Worm (Caenorhabditis elegans) whole organism, L1 larva: ENCODE measurements around the gene scl-2.

Experiments
- C04F5.9 ChIP-seq: sonication (generic microtip); optimal IDR thresholded peaks from 2 replicates; lab custom pipeline; 2016; ENCODE audit warnings: missing genetic modification characterization, missing compliant biosample characterization
- C34B4.2 ChIP-seq: sonication (generic microtip); optimal IDR thresholded peaks from 2 replicates; lab custom pipeline; 2017; ENCODE audit warnings: mild to moderate bottlenecking, missing genetic modification characterization, missing compliant biosample characterization
- aha-1 ChIP-seq: fragments of 150-350 bp; optimal IDR thresholded peaks from 2 replicates; lab custom pipeline; 2014; ENCODE audit warnings: missing biosample characterization, missing genetic modification characterization
- alr-1 ChIP-seq: fragments of 200-800 bp; sonication (Bioruptor generic); optimal IDR thresholded peaks from 2 replicates; lab custom pipeline; 2018; ENCODE audit warnings: borderline replicate concordance, mild to moderate bottlenecking, missing genetic modification characterization, missing compliant biosample characterization
- blmp-1 ChIP-seq: fragments of 150-350 bp; optimal IDR thresholded peaks from 2 replicates; lab custom pipeline; 2014; ENCODE audit warnings: missing biosample characterization, missing genetic modification characterization
- ceh-8 ChIP-seq: fragments of 200-800 bp; sonication (Bioruptor generic); optimal IDR thresholded peaks from 2 replicates; lab custom pipeline; 2018; ENCODE audit warnings: mild to moderate bottlenecking, missing genetic modification characterization, moderate library complexity, missing compliant biosample characterization
- ceh-82 ChIP-seq, 3 experiments: fragments of 150-350 bp in 1 of 3; sonication (generic microtip) in 2 of 3; optimal IDR thresholded peaks; 2 replicates each; lab custom pipeline; 2014 to 2017; ENCODE audit warnings: missing biosample characterization in 3 of 3, missing genetic modification characterization in 3 of 3
- ces-1 ChIP-seq: fragments of 150-350 bp; optimal IDR thresholded peaks from 2 replicates; lab custom pipeline; 2014; ENCODE audit warnings: missing biosample characterization, missing genetic modification reagents, missing genetic modification characterization
- dsc-1 ChIP-seq: sonication (generic microtip); optimal IDR thresholded peaks from 2 replicates; lab custom pipeline; 2016; ENCODE audit warnings: mild to moderate bottlenecking, missing genetic modification characterization, missing compliant biosample characterization
- efl-1 ChIP-seq, 4 experiments: fragments of 150-350 bp; optimal IDR thresholded peaks in 3 of 4; peaks in 1 of 4; 1 replicate in 1 of 4; 2 replicates in 3 of 4; lab custom pipeline; 2014; ENCODE audit warnings: missing biosample characterization in 2 of 4, missing genetic modification characterization in 2 of 4, missing genetic modification reagents in 2 of 4
- efl-3 ChIP-seq: fragments of 200-800 bp; sonication (Bioruptor generic); optimal IDR thresholded peaks from 2 replicates; lab custom pipeline; 2018; ENCODE audit warnings: mild to moderate bottlenecking, missing genetic modification characterization, missing compliant biosample characterization
- egl-27 ChIP-seq, 2 experiments: fragments of 150-350 bp in 1 of 2; sonication (generic microtip); optimal IDR thresholded peaks; 3 replicates each; lab custom pipeline; 2017 to 2018; ENCODE audit warnings: missing biosample characterization in 2 of 2, missing genetic modification characterization in 2 of 2, missing genetic modification reagents in 2 of 2
- elt-2 ChIP-seq: sonication (generic microtip); optimal IDR thresholded peaks from 2 replicates; lab custom pipeline; 2016; ENCODE audit warnings: missing genetic modification characterization, mild to moderate bottlenecking, inconsistent platforms, missing compliant biosample characterization, missing genetic modification reagents
- ets-5 ChIP-seq: fragments of 200-800 bp; sonication (Bioruptor generic); IDR thresholded peaks from 2 replicates; pipeline ENCODE4 v1.3.6; 2022; ENCODE audit warnings: missing genetic modification characterization, missing compliant biosample characterization
- fkh-4 ChIP-seq: sonication (generic microtip); optimal IDR thresholded peaks from 2 replicates; lab custom pipeline; 2016; ENCODE audit warnings: missing compliant biosample characterization, missing genetic modification characterization, borderline replicate concordance
- fkh-8 ChIP-seq: sonication (generic microtip); optimal IDR thresholded peaks from 2 replicates; lab custom pipeline; 2016; ENCODE audit warnings: mild to moderate bottlenecking, missing genetic modification characterization, missing compliant biosample characterization
- fos-1 ChIP-seq: fragments of 150-350 bp; optimal IDR thresholded peaks from 2 replicates; lab custom pipeline; 2014; ENCODE audit warnings: missing biosample characterization, missing genetic modification characterization
- jun-1 ChIP-seq: fragments of 150-350 bp; optimal IDR thresholded peaks from 2 replicates; lab custom pipeline; 2014; ENCODE audit warnings: missing biosample characterization, missing genetic modification reagents, missing genetic modification characterization
- lin-13 ChIP-seq: fragments of 150-350 bp; optimal IDR thresholded peaks from 2 replicates; lab custom pipeline; 2014; ENCODE audit warnings: missing biosample characterization, missing genetic modification reagents, missing genetic modification characterization
- lin-14 ChIP-seq: fragments of 200-800 bp; sonication (Bioruptor generic); optimal IDR thresholded peaks from 2 replicates; lab custom pipeline; 2018; ENCODE audit warnings: mild to moderate bottlenecking, missing genetic modification characterization, moderate library complexity, missing compliant biosample characterization
- lin-15B ChIP-seq: fragments of 150-350 bp; sonication (generic microtip); optimal IDR thresholded peaks from 3 replicates; lab custom pipeline; 2014; ENCODE audit warnings: missing biosample characterization, missing genetic modification characterization
- lin-35 ChIP-seq, 2 experiments: fragments of 150-350 bp; optimal IDR thresholded peaks; 2 replicates each; lab custom pipeline; 2014; ENCODE audit warnings: missing biosample characterization in 2 of 2, missing genetic modification characterization in 2 of 2, missing genetic modification reagents in 2 of 2
- mab-9 ChIP-seq: fragments of 200-800 bp; sonication (Bioruptor generic); IDR thresholded peaks from 2 replicates; pipeline ENCODE4 v1.3.6; 2022; ENCODE audit warnings: missing genetic modification reagents, missing genetic modification characterization, missing compliant biosample characterization
- mdl-1 ChIP-seq, 2 experiments: fragments of 150-350 bp; optimal IDR thresholded peaks; 2 replicates each; lab custom pipeline; 2014 to 2017; ENCODE audit warnings: missing biosample characterization in 2 of 2, missing genetic modification characterization in 2 of 2, inconsistent platforms in 1 of 2
- nhr-19 ChIP-seq: fragments of 200-800 bp; sonication (Bioruptor generic); conservative IDR thresholded peaks from 2 replicates; pipeline ENCODE4 v1.3.6; 2022; ENCODE audit warnings: missing genetic modification characterization, missing compliant biosample characterization
- nhr-20 ChIP-seq: sonication (generic microtip); optimal IDR thresholded peaks from 2 replicates; lab custom pipeline; 2016; ENCODE audit warnings: mild to moderate bottlenecking, missing genetic modification characterization, missing compliant biosample characterization
- nhr-237 ChIP-seq: fragments of 150-350 bp; optimal IDR thresholded peaks from 2 replicates; lab custom pipeline; 2014; ENCODE audit warnings: missing biosample characterization, missing genetic modification characterization
- nhr-28 ChIP-seq: fragments of 150-350 bp; optimal IDR thresholded peaks from 2 replicates; lab custom pipeline; 2014; ENCODE audit warnings: missing biosample characterization, missing genetic modification characterization
- nhr-71 ChIP-seq: sonication (generic microtip); optimal IDR thresholded peaks from 2 replicates; lab custom pipeline; 2016; ENCODE audit warnings: mild to moderate bottlenecking, missing genetic modification characterization, moderate library complexity, missing compliant biosample characterization
- nhr-76 ChIP-seq: sonication (generic microtip); optimal IDR thresholded peaks from 2 replicates; lab custom pipeline; 2017; ENCODE audit warnings: missing biosample characterization, missing genetic modification characterization
- nhr-84 ChIP-seq: sonication (generic microtip); optimal IDR thresholded peaks from 2 replicates; lab custom pipeline; 2017; ENCODE audit warnings: missing biosample characterization, missing genetic modification characterization
- nhr-85 ChIP-seq: sonication (generic microtip); peaks from one replicate; lab custom pipeline; 2016; ENCODE audit warnings: missing genetic modification characterization, inconsistent platforms, missing compliant biosample characterization
- pqm-1 ChIP-seq: sonication (generic microtip); optimal IDR thresholded peaks from 3 replicates; lab custom pipeline; 2017; ENCODE audit warnings: missing biosample characterization, missing genetic modification characterization
- sox-4 ChIP-seq: sonication (generic microtip); optimal IDR thresholded peaks from 2 replicates; lab custom pipeline; 2016; ENCODE audit warnings: missing genetic modification characterization, missing compliant biosample characterization
- sptf-1 ChIP-seq: fragments of 150-350 bp; optimal IDR thresholded peaks from 2 replicates; lab custom pipeline; 2014; ENCODE audit warnings: missing biosample characterization, missing genetic modification characterization
- swsn-7 ChIP-seq: sonication (generic microtip); optimal IDR thresholded peaks from 2 replicates; lab custom pipeline; 2016; ENCODE audit warnings: missing genetic modification characterization, missing compliant biosample characterization
- tbx-2 ChIP-seq: sonication (generic microtip); optimal IDR thresholded peaks from 2 replicates; lab custom pipeline; 2016; ENCODE audit warnings: missing genetic modification characterization, missing compliant biosample characterization
- tlp-1 ChIP-seq: fragments of 150-350 bp; optimal IDR thresholded peaks from 2 replicates; lab custom pipeline; 2014; ENCODE audit warnings: missing biosample characterization, missing genetic modification characterization
- unc-130 ChIP-seq: fragments of 150-350 bp; optimal IDR thresholded peaks from 2 replicates; lab custom pipeline; 2017; ENCODE audit warnings: missing biosample characterization, missing genetic modification characterization, inconsistent platforms
- unc-62 ChIP-seq: fragments of 150-350 bp; optimal IDR thresholded peaks from 2 replicates; lab custom pipeline; 2014; ENCODE audit warnings: missing biosample characterization, missing genetic modification reagents, missing genetic modification characterization
- unc-98 ChIP-seq: fragments of 200-800 bp; sonication (Bioruptor generic); IDR thresholded peaks from 2 replicates; pipeline ENCODE4 v1.3.6; 2022; ENCODE audit warnings: missing genetic modification characterization, missing compliant biosample characterization
- zag-1 ChIP-seq: fragments of 150-350 bp; optimal IDR thresholded peaks from 2 replicates; lab custom pipeline; 2014; ENCODE audit warnings: missing biosample characterization, missing genetic modification characterization
- ztf-11 ChIP-seq, 2 experiments: sonication (generic microtip); optimal IDR thresholded peaks; 2 replicates each; lab custom pipeline; 2016 to 2017; ENCODE audit warnings: missing genetic modification characterization in 2 of 2, missing biosample characterization in 1 of 2, missing compliant biosample characterization in 1 of 2

The scl-2 gene

DNA sequence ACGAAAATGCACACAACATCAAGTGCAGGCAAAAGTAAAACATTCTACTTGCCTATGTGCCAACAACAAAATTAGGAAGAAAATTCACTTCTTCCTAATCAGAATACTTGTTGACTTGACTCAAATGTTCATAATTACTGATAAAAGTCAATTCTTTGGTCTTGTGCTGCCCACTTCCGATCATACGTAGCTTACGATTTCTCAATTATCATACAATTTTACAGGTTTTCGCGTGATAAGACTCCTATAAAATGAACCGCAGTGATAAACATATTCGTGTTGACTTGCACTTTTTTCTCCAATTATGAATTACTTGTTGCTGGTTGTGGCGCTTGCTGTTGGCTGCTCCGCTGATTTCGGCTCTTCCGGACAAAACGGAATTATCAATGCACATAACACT lies at the start of gene scl-2:
Gene scl-2, plus strand, starts transcription at position 293 of the 400 bp plus-strand sequence.
- no peak for TF ChIP-seq ces-1
- TF ChIP-seq jun-1 (tag; lab: Kevin White, UChicago), result peak; percentile 80
- no peak for TF ChIP-seq efl-1 (optimal IDR thresholded peaks at IDR 0.05; lab: Kevin White, UChicago)
- peak in 1 of 2 experiments; percentile 35 for TF ChIP-seq efl-1 (GFP tag; optimal IDR thresholded peaks at IDR 0.05 in 1 of 2; lab: Kevin White, UChicago)
- TF ChIP-seq pqm-1 (tag; lab: Kevin White, UChicago), result no peak
- TF ChIP-seq nhr-28, result no peak
- TF ChIP-seq mdl-1 (tag; optimal IDR thresholded peaks at IDR 0.05; lab: Kevin White, UChicago), result peak in 1 of 2 experiments; percentile 0
- no peak for TF ChIP-seq C34B4.2 (tag; lab: Kevin White, UChicago)
- no peak for TF ChIP-seq nhr-19 (GFP tag; lab: Robert Waterston, UW)
- peak in 1 of 2 experiments; percentile 36 for TF ChIP-seq lin-35 (GFP tag; optimal IDR thresholded peaks at IDR 0.05; lab: Kevin White, UChicago)
- no peak for TF ChIP-seq ets-5
- TF ChIP-seq aha-1 (tag; lab: Kevin White, UChicago), result no peak
- TF ChIP-seq dsc-1 (tag; lab: Kevin White, UChicago), result no peak
- no peak for TF ChIP-seq ceh-82 (tag; optimal IDR thresholded peaks at IDR 0.05; lab: Kevin White, UChicago)
- peak; percentile 68 for TF ChIP-seq tlp-1
- TF ChIP-seq nhr-20 (tag; lab: Kevin White, UChicago), result no peak
- TF ChIP-seq unc-98 (GFP tag; lab: Robert Waterston, UW), result no peak
- no peak for TF ChIP-seq lin-15B (tag; lab: Kevin White, UChicago)
- TF ChIP-seq elt-2 (tag; lab: Kevin White, UChicago), result peak; percentile 99
- TF ChIP-seq, all 84 proteins: peak for 6

- TF ChIP-seq efl-1 (optimal IDR thresholded peaks at IDR 0.05; lab: Kevin White, UChicago), result no peak
- peak in 1 of 2 experiments; percentile 86 for TF ChIP-seq efl-1 (GFP tag; optimal IDR thresholded peaks at IDR 0.05 in 1 of 2; lab: Kevin White, UChicago)
- no peak for TF ChIP-seq nhr-84 (tag; lab: Kevin White, UChicago)
- peak; percentile 89 for TF ChIP-seq elt-2 (tag; lab: Kevin White, UChicago)
- TF ChIP-seq lin-14 (GFP tag; lab: Kevin White, UChicago), result peak; percentile 13
These were observed 48.9 kb upstream of the scl-2 start, which contains the start of gene mbk-2 for ce11 chrIV:13008405-13009208. mbk-2 (plus strand) TSS chrIV:13009158.

- TF ChIP-seq nhr-85 (tag; lab: Kevin White, UChicago), result peak; percentile 22
- no peak for TF ChIP-seq mab-9 (GFP tag; lab: Robert Waterston, UW)
- TF ChIP-seq fkh-4 (tag; lab: Kevin White, UChicago), result peak; percentile 65
- no peak for TF ChIP-seq lin-13 (GFP tag; lab: Kevin White, UChicago)
- no peak for TF ChIP-seq C04F5.9 (tag; lab: Kevin White, UChicago)
- peak; percentile 81 for TF ChIP-seq dsc-1 (tag; lab: Kevin White, UChicago)
- TF ChIP-seq egl-27 (tag; optimal IDR thresholded peaks at IDR 0.05; lab: Kevin White, UChicago), result no peak
These were observed 48.0 kb upstream of the scl-2 start for ce11 chrIV:13009507-13009906.

ce11 chrIV:13013231-13013630 lies 44.3 kb upstream of the scl-2 start:
- TF ChIP-seq sox-4 (no peak), mdl-1 (tag; optimal IDR thresholded peaks at IDR 0.05; lab: Kevin White, UChicago) (peak in 1 of 2 experiments; percentile 17), sptf-1 (tag; lab: Kevin White, UChicago) (no peak), nhr-237 (tag; lab: Kevin White, UChicago) (no peak), efl-1 (optimal IDR thresholded peaks at IDR 0.05; lab: Kevin White, UChicago) (no peak), efl-1 (GFP tag; optimal IDR thresholded peaks at IDR 0.05 in 1 of 2; lab: Kevin White, UChicago) (peak in 1 of 2 experiments; percentile 35), unc-62 (GFP tag; lab: Kevin White, UChicago) (no peak), fos-1 (no peak), pqm-1 (tag; lab: Kevin White, UChicago) (no peak), efl-3 (GFP tag; lab: Kevin White, UChicago) (no peak), lin-14 (GFP tag; lab: Kevin White, UChicago) (peak; percentile 67), fkh-8 (tag; lab: Kevin White, UChicago) (no peak), swsn-7 (no peak), ceh-82 (tag; optimal IDR thresholded peaks at IDR 0.05; lab: Kevin White, UChicago) (no peak), nhr-28 (no peak), unc-98 (GFP tag; lab: Robert Waterston, UW) (no peak), tbx-2 (tag; lab: Kevin White, UChicago) (no peak), unc-130 (no peak), nhr-76 (tag; lab: Kevin White, UChicago) (no peak), ztf-11 (tag; optimal IDR thresholded peaks at IDR 0.05; lab: Kevin White, UChicago) (no peak), nhr-71 (peak; percentile 5), blmp-1 (tag; lab: Kevin White, UChicago) (peak; percentile 99), lin-13 (GFP tag; lab: Kevin White, UChicago) (no peak), ceh-8 (GFP tag; lab: Kevin White, UChicago) (no peak), zag-1 (tag; lab: Kevin White, UChicago) (no peak), alr-1 (tag; lab: Kevin White, UChicago) (no peak)
